Fruit fly (Drosophila melanogaster): ENCODE measurements around the gene CG13024.

CG13024 gene

DNA sequence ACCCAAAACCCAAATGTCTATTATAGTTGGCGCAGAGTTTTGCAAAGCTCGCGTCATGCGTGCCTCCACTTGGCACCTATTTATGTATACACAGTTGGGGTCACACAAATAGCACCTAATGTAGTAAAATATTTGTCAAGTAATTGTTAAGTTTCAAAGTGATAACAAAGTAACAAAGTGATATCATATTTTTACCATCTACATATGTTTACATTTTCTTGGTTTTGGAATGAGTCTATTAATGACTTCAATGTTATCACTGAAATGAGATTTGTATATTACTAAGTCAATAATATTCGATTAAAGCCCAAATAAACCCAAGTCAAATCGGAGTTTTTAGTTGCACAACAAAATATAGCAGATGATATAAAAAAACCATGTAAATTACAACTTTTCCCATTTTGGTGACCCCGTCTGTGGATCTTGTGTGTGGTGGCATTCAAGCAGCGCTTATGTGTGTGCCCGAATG, 43.6 kb upstream of the CG13024 start:
- TF ChIP-seq CG1620 (GFP tag; optimal IDR thresholded peaks at IDR 0.05): no peak
- TF ChIP-seq CG12768 (GFP tag; optimal IDR thresholded peaks at IDR 0.05): no peak

DNA sequence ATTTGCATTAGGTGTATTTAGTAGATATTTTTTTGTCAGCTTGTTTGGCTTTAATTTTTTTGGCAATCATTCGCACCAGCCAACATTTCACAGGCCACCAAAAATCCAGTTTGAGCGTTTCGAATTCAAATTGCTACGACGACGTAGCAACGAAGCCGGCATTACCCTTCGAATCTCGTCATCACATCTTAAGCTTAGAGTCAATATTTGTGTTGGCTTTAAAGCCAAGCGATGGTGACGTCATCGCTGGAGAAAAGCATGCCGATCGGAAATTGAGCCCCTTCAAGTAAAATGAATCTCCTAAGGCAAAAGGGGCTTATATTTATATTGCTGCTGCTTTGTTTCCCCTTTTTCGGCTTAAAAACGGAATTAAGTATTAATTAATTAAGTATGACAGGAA, 42.8 kb upstream of the CG13024 start:
- TF ChIP-seq tj (GFP tag; optimal IDR thresholded peaks at IDR 0.05) (no peak), Hr96 (GFP tag; optimal IDR thresholded peaks at IDR 0.05) (no peak), cnc (optimal IDR thresholded peaks at IDR 0.05) (no peak), kay (GFP tag; ENCODE audit: borderline replicate concordance) (no peak), bab1 (GFP tag; optimal IDR thresholded peaks at IDR 0.05) (no peak), toe (GFP tag; optimal IDR thresholded peaks at IDR 0.05) (no peak), pad (GFP tag; optimal IDR thresholded peaks at IDR 0.05) (no peak), CG5204 (GFP tag; optimal IDR thresholded peaks at IDR 0.05) (no peak), CG7101 (tag; optimal IDR thresholded peaks at IDR 0.05) (no peak), Mnt (GFP tag; optimal IDR thresholded peaks at IDR 0.05) (no peak), CG12768 (GFP tag; optimal IDR thresholded peaks at IDR 0.05) (no peak), Clk (GFP tag; optimal IDR thresholded peaks at IDR 0.05) (no peak), CG33017 (tag; optimal IDR thresholded peaks at IDR 0.05) (no peak), cic (GFP tag; optimal IDR thresholded peaks at IDR 0.05) (no peak), ovo (GFP tag; optimal IDR thresholded peaks at IDR 0.05) (no peak)

DNA sequence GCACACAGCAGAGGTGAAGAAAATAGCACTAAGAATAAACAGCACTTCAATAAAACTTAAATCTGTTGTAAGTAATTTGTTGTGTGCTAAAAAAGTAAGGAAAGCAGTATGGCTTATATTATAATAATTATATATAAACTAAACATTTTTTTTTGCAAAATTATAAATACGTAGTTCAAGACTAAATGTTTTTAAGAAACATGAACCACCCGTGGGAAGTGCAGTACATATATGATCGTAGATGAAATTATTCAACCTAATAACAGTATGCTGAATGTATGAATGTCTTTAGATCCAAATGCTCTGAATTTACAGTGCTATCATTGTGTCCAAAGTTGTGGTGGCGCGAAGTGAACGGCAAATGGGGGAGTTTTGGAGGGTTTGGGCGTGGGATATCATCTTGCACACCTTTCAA, 41.9 kb upstream of the CG13024 start:
- no peak for TF ChIP-seq cnc (optimal IDR thresholded peaks at IDR 0.05)
- no peak for TF ChIP-seq CG5204 (GFP tag; optimal IDR thresholded peaks at IDR 0.05)
- no peak for TF ChIP-seq tj (GFP tag; optimal IDR thresholded peaks at IDR 0.05)
- no peak for TF ChIP-seq CG33017 (tag; optimal IDR thresholded peaks at IDR 0.05)
- no peak for TF ChIP-seq toe (GFP tag; optimal IDR thresholded peaks at IDR 0.05)
- TF ChIP-seq Clk (GFP tag; optimal IDR thresholded peaks at IDR 0.05): no peak
- no peak for TF ChIP-seq cic (GFP tag; optimal IDR thresholded peaks at IDR 0.05)
- TF ChIP-seq CG1620 (GFP tag; optimal IDR thresholded peaks at IDR 0.05): no peak
- TF ChIP-seq Hr96 (GFP tag; optimal IDR thresholded peaks at IDR 0.05): no peak
- no peak for TF ChIP-seq pad (GFP tag; optimal IDR thresholded peaks at IDR 0.05)
- TF ChIP-seq CG7101 (tag; optimal IDR thresholded peaks at IDR 0.05): no peak
- TF ChIP-seq kay (GFP tag; ENCODE audit: borderline replicate concordance): no peak
- TF ChIP-seq Crg-1 (GFP tag; optimal IDR thresholded peaks at IDR 0.05): no peak
- no peak for TF ChIP-seq Mnt (GFP tag; optimal IDR thresholded peaks at IDR 0.05)
- no peak for TF ChIP-seq CG7045 (GFP tag; optimal IDR thresholded peaks at IDR 0.05)
- no peak for TF ChIP-seq CG11617 (GFP tag; optimal IDR thresholded peaks at IDR 0.05)
- TF ChIP-seq CG14711 (tag; optimal IDR thresholded peaks at IDR 0.05): no peak
- no peak for TF ChIP-seq CG12768 (GFP tag; optimal IDR thresholded peaks at IDR 0.05)
- no peak for TF ChIP-seq ovo (GFP tag; optimal IDR thresholded peaks at IDR 0.05)

DNA sequence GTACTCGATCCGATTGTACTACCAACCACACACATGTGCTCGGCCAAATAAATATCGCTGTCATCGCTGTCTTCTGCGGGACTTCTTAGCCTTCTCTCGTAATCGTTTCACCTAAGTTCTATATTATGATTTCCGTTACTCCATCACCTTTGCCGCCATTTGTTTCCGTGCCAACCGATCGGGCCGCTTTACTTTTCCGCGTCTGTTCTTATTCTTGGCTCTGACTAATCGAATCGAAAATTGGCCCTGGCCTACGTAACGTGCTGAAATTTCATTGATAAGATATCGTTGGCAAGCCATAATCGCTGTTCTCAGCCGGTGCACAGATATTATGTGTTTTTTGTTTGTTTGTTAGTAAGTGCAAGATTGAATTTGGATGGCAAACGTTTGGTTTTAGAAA, 38.3 kb upstream of the CG13024 start:
- TF ChIP-seq CG12768 (GFP tag; optimal IDR thresholded peaks at IDR 0.05) (no peak), CG1620 (GFP tag; optimal IDR thresholded peaks at IDR 0.05) (no peak), Mnt (GFP tag; optimal IDR thresholded peaks at IDR 0.05) (no peak), Crg-1 (GFP tag; optimal IDR thresholded peaks at IDR 0.05) (no peak), CG7101 (tag; optimal IDR thresholded peaks at IDR 0.05) (no peak), toe (GFP tag; optimal IDR thresholded peaks at IDR 0.05) (no peak), bab1 (GFP tag; optimal IDR thresholded peaks at IDR 0.05) (no peak), CG14711 (tag; optimal IDR thresholded peaks at IDR 0.05) (no peak), tj (GFP tag; optimal IDR thresholded peaks at IDR 0.05) (no peak), CG5204 (GFP tag; optimal IDR thresholded peaks at IDR 0.05) (no peak), cic (GFP tag; optimal IDR thresholded peaks at IDR 0.05) (no peak), CG11617 (GFP tag; optimal IDR thresholded peaks at IDR 0.05) (no peak), pad (GFP tag; optimal IDR thresholded peaks at IDR 0.05) (no peak)

- no peak for TF ChIP-seq ovo (GFP tag; optimal IDR thresholded peaks at IDR 0.05)
- no peak for TF ChIP-seq CG1620 (GFP tag; optimal IDR thresholded peaks at IDR 0.05)
- no peak for TF ChIP-seq CG12768 (GFP tag; optimal IDR thresholded peaks at IDR 0.05)
- TF ChIP-seq CG5204 (GFP tag; optimal IDR thresholded peaks at IDR 0.05): no peak
- TF ChIP-seq tj (GFP tag; optimal IDR thresholded peaks at IDR 0.05): no peak
- no peak for TF ChIP-seq CG7101 (tag; optimal IDR thresholded peaks at IDR 0.05)
- no peak for TF ChIP-seq bab1 (GFP tag; optimal IDR thresholded peaks at IDR 0.05)
- TF ChIP-seq cic (GFP tag; optimal IDR thresholded peaks at IDR 0.05): no peak
- no peak for TF ChIP-seq toe (GFP tag; optimal IDR thresholded peaks at IDR 0.05)
- TF ChIP-seq Crg-1 (GFP tag; optimal IDR thresholded peaks at IDR 0.05): no peak
- TF ChIP-seq Hr96 (GFP tag; optimal IDR thresholded peaks at IDR 0.05): no peak
- TF ChIP-seq pad (GFP tag; optimal IDR thresholded peaks at IDR 0.05): no peak
- no peak for TF ChIP-seq CG33017 (tag; optimal IDR thresholded peaks at IDR 0.05)
- no peak for TF ChIP-seq kay (GFP tag; ENCODE audit: borderline replicate concordance)
- no peak for TF ChIP-seq CG14711 (tag; optimal IDR thresholded peaks at IDR 0.05)
- TF ChIP-seq Clk (GFP tag; optimal IDR thresholded peaks at IDR 0.05): no peak
- no peak for TF ChIP-seq CG7045 (GFP tag; optimal IDR thresholded peaks at IDR 0.05)
- TF ChIP-seq CG11617 (GFP tag; optimal IDR thresholded peaks at IDR 0.05): no peak
Measured at dm6 chr3L:16865832-16866163, 36.9 kb upstream of the CG13024 start.

DNA sequence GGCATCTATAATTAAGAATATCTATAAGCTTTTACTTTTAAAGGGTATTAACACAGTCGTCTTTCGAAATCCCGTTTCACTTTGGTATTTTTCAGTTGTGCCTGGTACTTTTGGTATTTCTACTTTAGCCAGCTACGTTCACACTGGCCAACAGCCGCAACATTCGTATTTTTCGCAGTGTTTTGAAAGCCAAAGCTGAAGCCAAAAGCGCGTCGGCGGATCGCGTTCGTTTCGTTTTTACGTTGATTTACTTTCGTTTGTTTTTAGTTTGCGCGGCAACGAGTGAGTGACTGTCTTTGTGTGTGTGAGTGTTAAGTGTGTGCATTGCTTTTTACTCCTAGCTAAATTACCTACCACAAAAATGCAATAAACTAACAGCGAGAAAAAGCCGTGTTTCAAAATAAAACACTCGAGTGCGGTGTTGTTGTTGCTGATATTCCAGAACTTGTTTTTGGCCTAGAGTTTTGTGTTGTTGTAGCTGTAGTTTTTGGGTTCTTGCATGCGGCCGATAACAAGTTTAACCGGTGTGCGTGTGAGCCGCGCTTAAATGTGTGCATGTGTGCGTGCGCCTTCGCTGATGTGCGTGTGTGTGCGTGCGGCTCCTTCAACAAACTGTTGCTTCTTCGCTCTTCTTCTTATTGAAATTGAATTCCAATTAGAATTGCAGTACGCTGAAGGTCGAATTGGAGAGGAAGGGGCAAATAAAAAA, 36.4 kb upstream of the CG13024 start, which contains the start of gene Lmpt:
Lmpt (plus strand) TSS at position 173 of the 709 bp plus-strand sequence.
- TF ChIP-seq ovo (GFP tag; optimal IDR thresholded peaks at IDR 0.05) (no peak), Clk (GFP tag; optimal IDR thresholded peaks at IDR 0.05) (no peak), bab1 (GFP tag; optimal IDR thresholded peaks at IDR 0.05) (peak; percentile 34), cic (GFP tag; optimal IDR thresholded peaks at IDR 0.05) (no peak), tj (GFP tag; optimal IDR thresholded peaks at IDR 0.05) (no peak), Mnt (GFP tag; optimal IDR thresholded peaks at IDR 0.05) (peak; percentile 11), Crg-1 (GFP tag; optimal IDR thresholded peaks at IDR 0.05) (no peak), CG7101 (tag; optimal IDR thresholded peaks at IDR 0.05) (peak; percentile 30)

Measured in whole organism, adult.